Worm (Caenorhabditis elegans) whole organism, young adult: ENCODE data around the gene somi-1.
A peak's percentile ranks its signal among the peaks of the same experiment; 100 is the strongest.

Experiments used
- B0019.2 ChIP-seq: fragments of 200-800 bp; sonication (Bioruptor generic); conservative IDR thresholded peaks from 2 replicates; pipeline ENCODE4 v1.3.6; 2022; ENCODE audit warnings: missing genetic modification reagents, missing genetic modification characterization, missing compliant biosample characterization
- B0336.3 ChIP-seq: fragments of 200-800 bp; sonication (Bioruptor generic); IDR thresholded peaks from 2 replicates; pipeline ENCODE4 v1.3.6; 2022; ENCODE audit warnings: missing genetic modification characterization, missing compliant biosample characterization
- C06A6.2 ChIP-seq: fragments of 200-800 bp; sonication (Bioruptor generic); conservative IDR thresholded peaks from 2 replicates; pipeline ENCODE4 v1.3.6; 2022; ENCODE audit warnings: missing genetic modification characterization, missing compliant biosample characterization
- F33H1.4 ChIP-seq: fragments of 200-800 bp; sonication (Bioruptor generic); IDR thresholded peaks from 2 replicates; pipeline ENCODE4 v1.3.6; 2022; ENCODE audit warnings: missing genetic modification reagents, missing genetic modification characterization, missing compliant biosample characterization
- Y53F4B.3 ChIP-seq: fragments of 200-800 bp; sonication (Bioruptor generic); IDR thresholded peaks from 2 replicates; pipeline ENCODE4 v1.3.6; 2022; ENCODE audit warnings: missing genetic modification reagents, missing genetic modification characterization, missing compliant biosample characterization
- Y53G8AR.9 ChIP-seq: fragments of 200-800 bp; sonication (Bioruptor generic); conservative IDR thresholded peaks from 2 replicates; pipeline ENCODE4 v1.3.6; 2022; ENCODE audit warnings: missing genetic modification reagents, missing genetic modification characterization, missing compliant biosample characterization
- Y56A3A.18 ChIP-seq: fragments of 200-800 bp; sonication (Bioruptor generic); IDR thresholded peaks from 2 replicates; pipeline ENCODE4 v1.3.6; 2022; ENCODE audit warnings: missing genetic modification reagents, missing genetic modification characterization, missing compliant biosample characterization
- ZK185.1 ChIP-seq: sonication (generic microtip); optimal IDR thresholded peaks from 2 replicates; lab custom pipeline; 2016; ENCODE audit warnings: mild to moderate bottlenecking, missing genetic modification characterization, missing compliant biosample characterization; ENCODE audit not compliant: poor library complexity, severe bottlenecking
- atf-7 ChIP-seq: sonication (generic microtip); optimal IDR thresholded peaks from 2 replicates; lab custom pipeline; 2017; ENCODE audit warnings: mild to moderate bottlenecking, missing genetic modification characterization, missing compliant biosample characterization
- attf-3 ChIP-seq: fragments of 200-800 bp; sonication (Bioruptor generic); conservative IDR thresholded peaks from 2 replicates; pipeline ENCODE4 v1.3.6; 2022; ENCODE audit warnings: missing genetic modification reagents, missing genetic modification characterization, missing compliant biosample characterization
- bed-1 ChIP-seq: fragments of 200-800 bp; sonication (Bioruptor generic); IDR thresholded peaks from 2 replicates; pipeline ENCODE4 v1.3.6; 2022; ENCODE audit warnings: missing genetic modification reagents, missing genetic modification characterization, missing compliant biosample characterization
- cebp-2 ChIP-seq: fragments of 200-800 bp; sonication (Bioruptor generic); IDR thresholded peaks from 2 replicates; pipeline ENCODE4 v1.3.6; 2022; ENCODE audit warnings: missing genetic modification characterization, missing compliant biosample characterization
- ceh-40 ChIP-seq: fragments of 200-800 bp; sonication (Bioruptor generic); IDR thresholded peaks from 2 replicates; pipeline ENCODE4 v1.3.6; 2022; ENCODE audit warnings: missing genetic modification characterization, missing compliant biosample characterization
- egl-18 ChIP-seq: fragments of 200-800 bp; sonication (Bioruptor generic); IDR thresholded peaks from 2 replicates; pipeline ENCODE4 v1.3.6; 2022; ENCODE audit warnings: missing genetic modification reagents, missing genetic modification characterization, missing compliant biosample characterization
- egrh-3 ChIP-seq: fragments of 200-800 bp; sonication (Bioruptor generic); IDR thresholded peaks from 2 replicates; pipeline ENCODE4 v1.3.6; 2022; ENCODE audit warnings: missing genetic modification reagents, missing genetic modification characterization, missing compliant biosample characterization
- lag-1 ChIP-seq: fragments of 200-800 bp; sonication (Bioruptor generic); IDR thresholded peaks from 2 replicates; pipeline ENCODE4 v1.3.6; 2022; ENCODE audit warnings: missing genetic modification reagents, missing genetic modification characterization, missing compliant biosample characterization
- lin-40 ChIP-seq: sonication (generic microtip); optimal IDR thresholded peaks from 2 replicates; lab custom pipeline; 2016; ENCODE audit warnings: missing genetic modification characterization, mild to moderate bottlenecking, missing compliant biosample characterization, missing genotype, missing genetic modification reagents
- lsy-27 ChIP-seq: sonication (generic microtip); optimal IDR thresholded peaks from 2 replicates; lab custom pipeline; 2017; ENCODE audit warnings: missing genetic modification characterization, mild to moderate bottlenecking, missing compliant biosample characterization, antibody characterized with exemption, missing genotype, borderline replicate concordance; ENCODE audit not compliant: insufficient read depth
- madf-10 ChIP-seq: sonication (generic microtip); optimal IDR thresholded peaks from 2 replicates; lab custom pipeline; 2016; ENCODE audit warnings: mild to moderate bottlenecking, missing genetic modification characterization, missing compliant biosample characterization
- madf-8 ChIP-seq: fragments of 200-800 bp; sonication (Bioruptor generic); conservative IDR thresholded peaks from 2 replicates; pipeline ENCODE4 v1.3.6; 2022; ENCODE audit warnings: missing genetic modification reagents, missing genetic modification characterization, missing compliant biosample characterization
- mxl-1 ChIP-seq: sonication (generic microtip); optimal IDR thresholded peaks from 2 replicates; lab custom pipeline; 2016; ENCODE audit warnings: missing genetic modification characterization, missing compliant biosample characterization
- nfya-2 ChIP-seq: fragments of 200-800 bp; sonication (Bioruptor generic); IDR thresholded peaks from 2 replicates; pipeline ENCODE4 v1.3.6; 2022; ENCODE audit warnings: missing genetic modification reagents, missing genetic modification characterization, missing compliant biosample characterization
- nhr-80 ChIP-seq: sonication (generic microtip); optimal IDR thresholded peaks from 2 replicates; lab custom pipeline; 2016; ENCODE audit warnings: missing genetic modification characterization, missing compliant biosample characterization
- nhr-90 ChIP-seq: sonication (generic microtip); optimal IDR thresholded peaks from 2 replicates; lab custom pipeline; 2016; ENCODE audit warnings: missing genotype, mild to moderate bottlenecking, missing genetic modification characterization, missing compliant biosample characterization
- pbrm-1 ChIP-seq: fragments of 200-800 bp; sonication (Bioruptor generic); IDR thresholded peaks from 2 replicates; pipeline ENCODE4 v1.3.6; 2022; ENCODE audit warnings: missing genetic modification reagents, missing genetic modification characterization, missing compliant biosample characterization
- rpc-1 ChIP-seq, 2 experiments: fragments of 150-350 bp in 1 of 2; sonication (generic microtip) in 1 of 2; optimal IDR thresholded peaks; 2 replicates each; lab custom pipeline; 2014 to 2018; ENCODE audit warnings: missing biosample characterization in 1 of 2, missing genetic modification characterization in 1 of 2, missing genetic modification reagents in 1 of 2, missing genotype in 1 of 2
- snpc-1.3 ChIP-seq: sonication (generic microtip); optimal IDR thresholded peaks from 2 replicates; lab custom pipeline; 2017; ENCODE audit warnings: missing genetic modification characterization, mild to moderate bottlenecking, missing compliant biosample characterization, antibody characterized with exemption, moderate library complexity, missing genotype, missing genetic modification reagents; ENCODE audit not compliant: insufficient read depth
- somi-1 ChIP-seq: fragments of 200-800 bp; sonication (Bioruptor generic); optimal IDR thresholded peaks from 2 replicates; lab custom pipeline; 2018; ENCODE audit warnings: mild to moderate bottlenecking, missing genetic modification characterization, missing compliant biosample characterization
- sptf-2 ChIP-seq: fragments of 200-800 bp; sonication (Bioruptor generic); optimal IDR thresholded peaks from 2 replicates; lab custom pipeline; 2018; ENCODE audit warnings: mild to moderate bottlenecking, missing genetic modification characterization, missing compliant biosample characterization
- tlf-1 ChIP-seq: fragments of 200-800 bp; sonication (Bioruptor generic); optimal IDR thresholded peaks from 2 replicates; lab custom pipeline; 2018; ENCODE audit warnings: mild to moderate bottlenecking, missing genetic modification characterization, missing compliant biosample characterization
- zim-3 ChIP-seq: sonication (generic microtip); optimal IDR thresholded peaks from 2 replicates; lab custom pipeline; 2017; ENCODE audit warnings: mild to moderate bottlenecking, missing genetic modification characterization, moderate library complexity, missing compliant biosample characterization
- ztf-18 ChIP-seq: sonication (generic microtip); optimal IDR thresholded peaks from 2 replicates; lab custom pipeline; 2016; ENCODE audit warnings: missing genotype, mild to moderate bottlenecking, missing genetic modification characterization, missing compliant biosample characterization
- ztf-26 ChIP-seq: sonication (generic microtip); optimal IDR thresholded peaks from 2 replicates; lab custom pipeline; 2017; ENCODE audit warnings: missing genetic modification characterization, missing compliant biosample characterization
- ztf-3 ChIP-seq: fragments of 200-800 bp; sonication (Bioruptor generic); optimal IDR thresholded peaks from 2 replicates; lab custom pipeline; 2018; ENCODE audit warnings: mild to moderate bottlenecking, missing genetic modification characterization, missing compliant biosample characterization

The somi-1 gene

ce11 chrV:13370265-13370664 lies 20.9 kb downstream of the somi-1 start:
- TF ChIP-seq Y56A3A.18 (GFP tag; lab: Robert Waterston, UW) (0 out of 2 replicates have a peak, but pooled peaks have one; percentile 52), snpc-1.3 (tag; lab: Kevin White, UChicago) (no peak), ceh-40 (GFP tag; lab: Robert Waterston, UW) (no peak)
- TF ChIP-seq, all 124 proteins: peak for 1

- TF ChIP-seq pbrm-1 (no peak), ZK185.1 (peak; percentile 29), B0019.2 (no peak), sptf-2 (no peak), tlf-1 (GFP tag; lab: Kevin White, UChicago) (peak; percentile 19), rpc-1 (optimal IDR thresholded peaks at IDR 0.05; lab: Kevin White, UChicago) (no peak), rpc-1 (tag; optimal IDR thresholded peaks at IDR 0.05; lab: Kevin White, UChicago) (no peak), atf-7 (tag; lab: Kevin White, UChicago) (no peak), C06A6.2 (0 out of 2 replicates have a peak, but pooled peaks have one; percentile 25), cebp-2 (GFP tag; lab: Robert Waterston, UW) (0 out of 2 replicates have a peak, but pooled peaks have one; percentile 36), madf-8 (GFP tag; lab: Robert Waterston, UW) (no peak), nhr-80 (tag; lab: Kevin White, UChicago) (peak; percentile 87)
These were observed 21.5 kb downstream of the somi-1 start for ce11 chrV:13369663-13370062.

DNA sequence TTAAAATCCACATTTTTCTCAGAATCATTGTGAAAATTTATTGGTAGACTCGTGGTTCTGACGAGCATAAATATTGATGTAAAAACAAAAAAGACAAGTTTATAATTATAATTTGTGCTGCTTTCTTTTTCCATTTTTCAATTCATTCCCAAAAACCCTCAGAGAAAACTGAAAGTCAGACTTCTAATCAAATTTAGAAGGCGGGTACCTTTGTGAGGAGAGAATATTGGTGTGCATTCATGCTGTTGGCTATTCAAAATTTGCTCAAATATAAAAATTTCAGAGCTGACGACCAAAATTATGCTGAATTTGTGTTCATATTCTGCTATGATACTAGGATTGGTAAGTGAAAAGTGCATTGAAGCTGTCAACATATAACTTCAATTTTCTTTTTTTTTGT lies 24.2 kb downstream of the somi-1 start, which contains the start of gene srx-125:
srx-125 (plus strand) TSS at position 301 of the 400 bp plus-strand sequence.
- no peak for TF ChIP-seq ztf-26
- no peak for TF ChIP-seq attf-3
- no peak for TF ChIP-seq zim-3
- no peak for TF ChIP-seq Y53G8AR.9 (GFP tag; lab: Robert Waterston, UW)
- no peak for TF ChIP-seq ztf-18 (tag; lab: Kevin White, UChicago)
- TF ChIP-seq nhr-90 (tag; lab: Kevin White, UChicago) = no peak
- TF ChIP-seq somi-1 = no peak
- no peak for TF ChIP-seq F33H1.4 (GFP tag; lab: Robert Waterston, UW)
- no peak for TF ChIP-seq madf-10
- TF ChIP-seq lsy-27 (tag; lab: Kevin White, UChicago) = no peak
- no peak for TF ChIP-seq lin-40 (tag; lab: Kevin White, UChicago)
- no peak for TF ChIP-seq bed-1 (GFP tag; lab: Robert Waterston, UW)
- TF ChIP-seq ztf-3 (GFP tag; lab: Kevin White, UChicago) = no peak
- no peak for TF ChIP-seq egl-18 (GFP tag; lab: Robert Waterston, UW)
- no peak for TF ChIP-seq egrh-3

ce11 chrV:13366488-13366887 lies 24.7 kb downstream of the somi-1 start:
- TF ChIP-seq lag-1 (GFP tag; lab: Robert Waterston, UW) (no peak), Y53F4B.3 (GFP tag; lab: Robert Waterston, UW) (no peak), nfya-2 (GFP tag; lab: Robert Waterston, UW) (no peak), mxl-1 (no peak), B0336.3 (GFP tag; lab: Robert Waterston, UW) (no peak)
